Worm (Caenorhabditis elegans): ENCODE measurements around the gene npr-6.

DNA sequence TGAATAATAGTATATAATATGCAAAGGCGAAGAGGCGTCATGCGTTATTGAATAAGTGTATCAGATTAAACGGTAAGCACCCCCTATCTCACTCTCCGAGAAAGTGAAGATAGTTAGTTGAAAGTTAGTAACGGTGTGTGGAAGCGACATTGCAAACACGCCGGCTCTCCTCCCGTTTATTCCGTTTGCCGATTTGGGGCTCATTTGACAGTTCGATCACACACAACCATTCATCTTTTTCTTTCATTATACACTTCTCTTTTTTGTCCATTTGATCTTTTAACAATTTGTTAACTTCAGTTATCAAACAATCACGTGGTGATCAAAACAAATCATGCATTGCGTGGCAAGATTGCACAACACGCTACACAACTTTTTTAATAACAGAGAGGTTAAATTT lies 6.2 kb downstream of the npr-6 start, which contains the start of gene slc-9B.1:
- TF ChIP-seq hlh-26 (GFP tag; conservative IDR thresholded peaks at IDR 0.05) (no peak), ama-1 (optimal IDR thresholded peaks at IDR 0.05) (no peak), ama-1 (GFP tag; optimal IDR thresholded peaks at IDR 0.05) (no peak), ZK185.1 (tag; optimal IDR thresholded peaks at IDR 0.05; ENCODE audit: poor library complexity, severe bottlenecking) (no peak), rcor-1 (GFP tag; IDR thresholded peaks at IDR 0.05) (no peak), lir-1 (GFP tag; conservative IDR thresholded peaks at IDR 0.05) (no peak), attf-5 (GFP tag; optimal IDR thresholded peaks at IDR 0.05) (no peak), dpl-1 (GFP tag; optimal IDR thresholded peaks at IDR 0.05) (no peak), ztf-26 (tag; optimal IDR thresholded peaks at IDR 0.05) (no peak), lin-35 (GFP tag; optimal IDR thresholded peaks at IDR 0.05) (no peak), nhr-120 (GFP tag; IDR thresholded peaks at IDR 0.05) (no peak), ceh-100 (GFP tag; IDR thresholded peaks at IDR 0.05) (no peak), C17E4.6 (GFP tag; IDR thresholded peaks at IDR 0.05) (no peak), unc-130 (GFP tag; optimal IDR thresholded peaks at IDR 0.05) (no peak), F57A8.1 (GFP tag; optimal IDR thresholded peaks at IDR 0.05) (no peak)

Data from whole organism, young adult.